Worm (Caenorhabditis elegans): Measurements from ENCODE around the gene zchc-1A.

The zchc-1A gene

DNA sequence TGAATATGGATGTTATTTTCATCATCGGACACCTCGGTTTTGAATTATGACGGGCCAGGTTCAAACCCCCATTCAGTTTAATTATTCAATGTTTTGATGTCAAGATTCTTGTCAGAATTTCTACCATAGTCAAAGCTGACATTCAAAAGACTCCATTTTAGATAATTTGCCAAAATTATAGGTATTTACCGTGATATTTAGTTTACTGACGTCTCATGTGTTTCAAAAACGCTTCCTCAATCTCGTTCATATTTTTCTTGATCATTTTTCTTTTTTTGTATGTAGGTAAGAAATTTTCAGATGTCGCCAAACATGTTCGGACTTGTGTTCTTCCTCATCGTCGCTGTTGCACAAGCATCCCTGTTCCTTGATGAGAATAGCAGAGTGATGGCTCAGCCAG is 11.4 kb upstream of the zchc-1A start, which contains the start of gene EGAP5.1:
Gene EGAP5.1 (plus strand): TSS at position 301 of the 400 bp plus-strand sequence.
- no peak for TF ChIP-seq dao-5 (tag; optimal IDR thresholded peaks at IDR 0.05)
- no peak for TF ChIP-seq W03F9.2 (tag; optimal IDR thresholded peaks at IDR 0.05)
- no peak for TF ChIP-seq him-1 (tag; optimal IDR thresholded peaks at IDR 0.05)

ce11 chrX:5164054-5164453 is 10.1 kb upstream of the zchc-1A start:
- TF ChIP-seq W03F9.2 (tag; optimal IDR thresholded peaks at IDR 0.05): no peak
- no peak for TF ChIP-seq dao-5 (tag; optimal IDR thresholded peaks at IDR 0.05)
- no peak for TF ChIP-seq him-1 (tag; optimal IDR thresholded peaks at IDR 0.05)

ce11 chrX:5165037-5165436 is 9.1 kb upstream of the zchc-1A start, which contains the start of gene mans-3:
TSS of gene mans-3 (plus strand) at chrX:5165395.
- no peak for TF ChIP-seq dao-5 (tag; optimal IDR thresholded peaks at IDR 0.05)
- peak; percentile 64 for TF ChIP-seq him-1 (tag; optimal IDR thresholded peaks at IDR 0.05)
- TF ChIP-seq W03F9.2 (tag; optimal IDR thresholded peaks at IDR 0.05): peak; percentile 90

DNA sequence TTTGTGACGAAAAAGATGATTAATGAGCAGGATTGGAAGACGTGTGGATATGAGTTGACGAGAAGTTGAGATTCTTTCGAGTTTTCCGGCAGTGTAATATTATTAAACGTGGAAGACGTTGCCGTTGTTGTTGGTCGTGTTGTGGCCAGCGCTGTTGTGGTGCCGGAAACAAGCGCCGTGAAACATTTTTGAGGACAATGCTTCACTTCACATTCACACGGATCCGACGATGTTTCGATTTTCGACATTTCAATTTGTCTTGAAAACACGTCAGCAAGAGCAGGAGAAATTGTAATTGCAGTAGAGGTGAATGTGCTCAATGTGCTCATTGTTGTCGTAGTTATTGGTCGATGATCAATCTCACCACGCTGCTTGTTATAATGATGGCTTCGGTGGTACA is 5.4 kb upstream of the zchc-1A start:
- TF ChIP-seq W03F9.2 (tag; optimal IDR thresholded peaks at IDR 0.05) (no peak), him-1 (tag; optimal IDR thresholded peaks at IDR 0.05) (no peak), dao-5 (tag; optimal IDR thresholded peaks at IDR 0.05) (no peak)

DNA sequence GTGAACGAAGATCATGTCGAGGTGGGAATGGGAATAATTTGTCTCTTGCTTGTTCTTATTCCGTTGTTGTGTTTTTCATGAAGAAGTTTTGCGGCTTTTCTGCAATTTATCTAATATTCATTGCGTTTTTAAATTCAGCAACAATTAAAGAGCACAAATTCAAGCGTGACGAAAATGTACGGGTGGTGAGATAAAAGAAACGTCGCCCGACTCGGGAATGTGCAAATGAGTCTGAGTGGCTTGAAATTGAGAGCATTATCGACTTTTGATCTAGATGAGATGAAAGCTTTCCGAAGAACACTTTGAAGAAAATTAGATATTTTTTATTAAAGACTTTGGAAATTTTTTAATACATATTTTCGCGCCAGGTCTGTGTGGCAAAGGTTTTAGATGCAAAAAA is 3.1 kb upstream of the zchc-1A start, which contains the start of gene T03G11.10:
Gene T03G11.10 (minus strand): TSS at position 101 of the 400 bp plus-strand sequence.
- TF ChIP-seq dao-5 (tag; optimal IDR thresholded peaks at IDR 0.05) (no peak), W03F9.2 (tag; optimal IDR thresholded peaks at IDR 0.05) (no peak), him-1 (tag; optimal IDR thresholded peaks at IDR 0.05) (no peak)

- no peak for TF ChIP-seq W03F9.2 (tag; optimal IDR thresholded peaks at IDR 0.05)
- no peak for TF ChIP-seq him-1 (tag; optimal IDR thresholded peaks at IDR 0.05)
- TF ChIP-seq dao-5 (tag; optimal IDR thresholded peaks at IDR 0.05): no peak
These were observed 4.9 kb downstream of the zchc-1A start, which contains the start of gene metl-9 for ce11 chrX:5179050-5179449. TSS of gene metl-9 (minus strand) at chrX:5179150.

DNA sequence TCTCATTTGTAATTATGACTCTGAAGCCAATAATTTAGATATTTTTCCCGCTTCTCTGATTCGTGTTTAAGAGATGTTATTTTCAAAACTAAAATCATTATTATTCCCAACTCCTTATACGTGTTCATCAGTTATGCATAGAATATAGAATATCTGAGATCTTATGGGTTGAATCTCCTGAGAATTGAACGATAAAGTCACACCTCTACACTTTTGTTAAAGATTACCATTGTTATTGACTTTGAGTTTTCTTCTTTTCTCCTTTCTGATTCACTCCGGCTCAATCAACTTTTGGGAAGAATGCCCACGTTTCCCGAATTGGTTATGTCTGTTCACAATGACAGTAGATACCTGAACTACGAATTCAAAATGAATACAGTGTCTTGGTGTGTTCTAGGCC is 5.7 kb downstream of the zchc-1A start, which contains the start of gene sru-48:
Gene sru-48 (plus strand): TSS at position 301 of the 400 bp plus-strand sequence.
- TF ChIP-seq dao-5 (tag; optimal IDR thresholded peaks at IDR 0.05) (no peak), him-1 (tag; optimal IDR thresholded peaks at IDR 0.05) (no peak), W03F9.2 (tag; optimal IDR thresholded peaks at IDR 0.05) (no peak)

ce11 chrX:5183931-5184330 is 9.8 kb downstream of the zchc-1A start, which contains the start of gene T03G11.9:
TSS of gene T03G11.9 (plus strand) at chrX:5184231.
- TF ChIP-seq dao-5 (tag; optimal IDR thresholded peaks at IDR 0.05) (no peak), W03F9.2 (tag; optimal IDR thresholded peaks at IDR 0.05) (no peak), him-1 (tag; optimal IDR thresholded peaks at IDR 0.05) (no peak)

ce11 chrX:5188977-5189376 is 14.8 kb downstream of the zchc-1A start, which contains the start of gene zig-6:
TSS of gene zig-6 (minus strand) at chrX:5189077.
- TF ChIP-seq W03F9.2 (tag; optimal IDR thresholded peaks at IDR 0.05) (no peak), dao-5 (tag; optimal IDR thresholded peaks at IDR 0.05) (no peak), him-1 (tag; optimal IDR thresholded peaks at IDR 0.05) (no peak)

ce11 chrX:5190061-5190460 is 15.9 kb downstream of the zchc-1A start:
- TF ChIP-seq dao-5 (tag; optimal IDR thresholded peaks at IDR 0.05) (no peak), W03F9.2 (tag; optimal IDR thresholded peaks at IDR 0.05) (no peak)

DNA sequence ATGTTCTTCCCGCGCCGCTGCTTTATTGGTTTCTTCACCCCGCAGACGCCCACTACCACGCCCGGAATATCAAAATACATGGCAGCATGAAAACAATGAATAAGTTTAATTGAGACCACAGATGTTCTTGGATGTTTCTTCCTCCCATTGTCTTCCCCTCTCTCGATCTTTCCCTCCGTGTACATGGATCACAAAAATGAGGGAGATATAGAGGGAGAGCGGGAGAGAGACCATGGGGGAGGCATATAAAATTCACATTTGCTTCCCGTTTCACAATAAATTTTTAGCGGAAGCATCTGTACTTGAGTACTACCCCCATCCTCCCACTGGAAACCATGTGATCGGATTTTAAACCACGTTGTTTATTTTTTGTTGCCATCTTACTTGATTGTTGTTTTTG is 19.2 kb downstream of the zchc-1A start:
- no peak for TF ChIP-seq him-1 (tag; optimal IDR thresholded peaks at IDR 0.05)
- TF ChIP-seq dao-5 (tag; optimal IDR thresholded peaks at IDR 0.05): no peak
- no peak for TF ChIP-seq W03F9.2 (tag; optimal IDR thresholded peaks at IDR 0.05)

- no peak for TF ChIP-seq W03F9.2 (tag; optimal IDR thresholded peaks at IDR 0.05)
These were observed 21.4 kb downstream of the zchc-1A start, which contains the start of gene pqn-62 for ce11 chrX:5195462-5196160. TSS of gene pqn-62 (plus strand) at chrX:5196110.

DNA sequence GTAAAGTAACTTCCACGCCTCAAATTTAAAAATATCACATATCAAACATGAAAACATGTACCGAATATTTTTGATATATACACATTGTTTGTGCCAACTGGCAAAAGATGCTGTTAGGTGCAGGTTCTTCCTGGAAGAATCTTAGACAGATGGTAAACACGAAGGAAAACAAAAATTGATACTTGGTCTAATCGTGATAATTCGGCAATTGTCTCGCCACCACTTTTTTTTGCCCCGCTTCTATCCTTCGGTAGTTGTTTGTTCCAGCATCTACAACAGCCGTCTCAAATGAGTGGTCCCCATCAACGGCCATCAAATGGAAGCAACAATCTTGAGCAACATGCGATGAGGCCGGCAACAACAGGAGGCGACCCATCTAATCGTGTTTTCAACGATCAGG is 23.3 kb downstream of the zchc-1A start:
- TF ChIP-seq W03F9.2 (tag; optimal IDR thresholded peaks at IDR 0.05): no peak
- TF ChIP-seq him-1 (tag; optimal IDR thresholded peaks at IDR 0.05): no peak
- no peak for TF ChIP-seq dao-5 (tag; optimal IDR thresholded peaks at IDR 0.05)

- TF ChIP-seq dao-5 (tag; optimal IDR thresholded peaks at IDR 0.05): no peak
- no peak for TF ChIP-seq W03F9.2 (tag; optimal IDR thresholded peaks at IDR 0.05)
- no peak for TF ChIP-seq him-1 (tag; optimal IDR thresholded peaks at IDR 0.05)
These were observed 25.1 kb downstream of the zchc-1A start for ce11 chrX:5199245-5199644.
